Fruit fly (Drosophila melanogaster): Measurements from ENCODE around the gene Dci.

Dci gene

DNA sequence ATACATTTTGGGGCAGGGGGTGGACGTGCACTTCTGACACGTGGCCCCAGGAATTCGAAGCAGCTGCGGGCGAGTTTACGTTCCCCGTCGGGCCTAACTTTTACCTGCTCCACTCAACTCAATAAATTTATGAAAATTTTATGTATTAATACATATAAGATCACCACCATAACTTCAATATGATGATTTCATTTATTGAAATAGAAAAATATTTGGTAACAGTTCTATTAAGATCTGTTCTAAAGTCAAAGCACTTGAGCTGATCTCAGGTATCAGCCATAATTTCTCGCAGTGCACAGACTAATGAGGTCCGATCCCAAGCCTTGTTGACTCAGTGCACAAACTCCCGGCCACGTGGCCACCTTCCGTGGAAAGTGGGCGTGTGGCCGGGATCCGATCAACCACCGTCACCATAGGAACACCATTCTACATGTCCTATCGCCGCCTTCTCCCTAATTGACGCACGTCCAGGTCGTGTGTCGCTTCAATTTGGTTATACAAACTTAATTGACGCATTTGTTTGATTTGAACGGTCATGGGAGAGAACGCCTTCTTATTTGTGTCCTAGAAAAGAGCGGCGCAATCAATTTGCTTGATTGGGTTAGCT lies 41.0 kb upstream of the Dci start (continued):
- TF ChIP-seq gcm (GFP tag; optimal IDR thresholded peaks at IDR 0.05), result no peak
- TF ChIP-seq ci (GFP tag; IDR thresholded peaks at IDR 0.05), result 0 out of 3 replicates have a peak, but pooled peaks have one; percentile 9
- TF ChIP-seq phol (tag; optimal IDR thresholded peaks at IDR 0.05), result peak; percentile 4
- TF ChIP-seq CG11093 (GFP tag; IDR thresholded peaks at IDR 0.05), result no peak
- TF ChIP-seq cad (GFP tag; optimal IDR thresholded peaks at IDR 0.05), result no peak
- no peak for TF ChIP-seq D (optimal IDR thresholded peaks at IDR 0.05)
- no peak for TF ChIP-seq D (GFP tag; optimal IDR thresholded peaks at IDR 0.05)
- no peak for TF ChIP-seq ro (GFP tag; IDR thresholded peaks at IDR 0.05)
- TF ChIP-seq sug (tag; optimal IDR thresholded peaks at IDR 0.05), result no peak
- no peak for TF ChIP-seq Mad (GFP tag; optimal IDR thresholded peaks at IDR 0.05)
- TF ChIP-seq CG6654 (GFP tag; optimal IDR thresholded peaks at IDR 0.05), result no peak
- TF ChIP-seq Sry-β (GFP tag; optimal IDR thresholded peaks at IDR 0.05), result no peak
- no peak for TF ChIP-seq CG11456 (GFP tag; IDR thresholded peaks at IDR 0.05)
- no peak for TF ChIP-seq chif (GFP tag; optimal IDR thresholded peaks at IDR 0.05)
- no peak for TF ChIP-seq wek (GFP tag; optimal IDR thresholded peaks at IDR 0.05)
- no peak for TF ChIP-seq Meics (GFP tag; optimal IDR thresholded peaks at IDR 0.05)
- TF ChIP-seq unpg (GFP tag; optimal IDR thresholded peaks at IDR 0.05), result peak; percentile 7
- TF ChIP-seq CG2116 (GFP tag; optimal IDR thresholded peaks at IDR 0.05), result no peak
- TF ChIP-seq CG13296 (GFP tag; optimal IDR thresholded peaks at IDR 0.05), result no peak
- TF ChIP-seq Oli (tag; optimal IDR thresholded peaks at IDR 0.05), result no peak
- TF ChIP-seq CG5245 (GFP tag; optimal IDR thresholded peaks at IDR 0.05), result no peak
- TF ChIP-seq peb (GFP tag; IDR thresholded peaks at IDR 0.05), result no peak
- TF ChIP-seq CG17802 (tag; optimal IDR thresholded peaks at IDR 0.05), result no peak
- TF ChIP-seq CG15601 (tag; optimal IDR thresholded peaks at IDR 0.05), result no peak
- TF ChIP-seq Xrp1 (GFP tag; IDR thresholded peaks at IDR 0.05), result peak; percentile 60
- TF ChIP-seq Ravus (GFP tag; IDR thresholded peaks at IDR 0.05), result no peak
- no peak for TF ChIP-seq CG10959 (GFP tag; IDR thresholded peaks at IDR 0.05)
- no peak for TF ChIP-seq sima (GFP tag; optimal IDR thresholded peaks at IDR 0.05)
- TF ChIP-seq trem (tag; optimal IDR thresholded peaks at IDR 0.05), result no peak
- TF ChIP-seq lmd (GFP tag; IDR thresholded peaks at IDR 0.05), result no peak
- peak; percentile 20 for TF ChIP-seq nmo (GFP tag; optimal IDR thresholded peaks at IDR 0.05)
- no peak for TF ChIP-seq Hmr (GFP tag; optimal IDR thresholded peaks at IDR 0.05)
- TF ChIP-seq sc (optimal IDR thresholded peaks at IDR 0.05), result no peak
- no peak for TF ChIP-seq sc (GFP tag; optimal IDR thresholded peaks at IDR 0.05)
- TF ChIP-seq jing (GFP tag; optimal IDR thresholded peaks at IDR 0.05), result no peak
- no peak for TF ChIP-seq Six4 (GFP tag; optimal IDR thresholded peaks at IDR 0.05)
- no peak for TF ChIP-seq CG4360 (GFP tag; IDR thresholded peaks at IDR 0.05)
- TF ChIP-seq CG11398 (GFP tag; optimal IDR thresholded peaks at IDR 0.05), result no peak
- TF ChIP-seq Bdp1 (GFP tag; optimal IDR thresholded peaks at IDR 0.05), result no peak
- TF ChIP-seq CG31441 (GFP tag; IDR thresholded peaks at IDR 0.05), result peak; percentile 54
- TF ChIP-seq CG8089 (GFP tag; optimal IDR thresholded peaks at IDR 0.05), result no peak
- no peak for TF ChIP-seq CG32532 (GFP tag; IDR thresholded peaks at IDR 0.05)
- no peak for TF ChIP-seq ase (GFP tag; IDR thresholded peaks at IDR 0.05)
- no peak for TF ChIP-seq CG4282 (GFP tag; optimal IDR thresholded peaks at IDR 0.05)
- TF ChIP-seq row (GFP tag; IDR thresholded peaks at IDR 0.05), result peak; percentile 41; the same call in 2 of the 3 replicates
- no peak for TF ChIP-seq NfI (GFP tag; optimal IDR thresholded peaks at IDR 0.05)
- no peak for TF ChIP-seq bigmax (GFP tag; optimal IDR thresholded peaks at IDR 0.05)
- no peak for TF ChIP-seq rib (GFP tag; IDR thresholded peaks at IDR 0.05)
- no peak for TF ChIP-seq odd (GFP tag; optimal IDR thresholded peaks at IDR 0.05)
- TF ChIP-seq zen2 (GFP tag; IDR thresholded peaks at IDR 0.05; ENCODE audit: partially characterized antibody), result no peak
- no peak for TF ChIP-seq wdn (GFP tag; IDR thresholded peaks at IDR 0.05)
- TF ChIP-seq CG12299 (tag; optimal IDR thresholded peaks at IDR 0.05), result no peak

Data from whole organism, embryonic.